Fruit fly (Drosophila melanogaster): ENCODE data around the gene tal-2A.

- no peak for TF ChIP-seq CG8478 (optimal IDR thresholded peaks at IDR 0.05)
- no peak for TF ChIP-seq CTCF (optimal IDR thresholded peaks at IDR 0.05)
Measured at dm6 chr3R:13771195-13771594, 41.7 kb upstream of the tal-2A start, which contains the start of gene CG9297.

All from S2 (cell line).